Worm (Caenorhabditis elegans) whole organism, L2 larva: ENCODE data around the gene ant-1.3.

Source experiments
- ama-1 ChIP-seq: fragments of 150-350 bp; optimal IDR thresholded peaks from 2 replicates; lab custom pipeline; 2018; ENCODE audit warnings: inconsistent platforms
- mbf-1 ChIP-seq: sonication (generic microtip); optimal IDR thresholded peaks from 2 replicates; lab custom pipeline; 2017; ENCODE audit warnings: missing biosample characterization, missing genetic modification characterization
- snpc-4 ChIP-seq: fragments of 150-350 bp; optimal IDR thresholded peaks from 2 replicates; lab custom pipeline; 2014; ENCODE audit warnings: missing biosample characterization, missing genetic modification characterization
- ztf-11 ChIP-seq: sonication (generic microtip); optimal IDR thresholded peaks from 2 replicates; lab custom pipeline; 2017; ENCODE audit warnings: missing biosample characterization, missing genetic modification characterization

- TF ChIP-seq snpc-4 (tag; lab: Kevin White, UChicago) (no peak), mbf-1 (tag; lab: Kevin White, UChicago) (no peak), ztf-11 (no peak), ama-1 (no peak)
Observed at ce11 chrIV:9757425-9757740, 48.3 kb upstream of the ant-1.3 start, which contains the start of gene nhr-97.
